Worm (Caenorhabditis elegans) whole organism, L2 larva: ENCODE measurements around the gene T16A1.5.

Experiments
- aly-2 ChIP-seq: fragments of 150-350 bp; optimal IDR thresholded peaks from 2 replicates; lab custom pipeline; 2014; ENCODE audit warnings: missing biosample characterization, missing genetic modification characterization
- blmp-1 ChIP-seq: sonication (generic microtip); optimal IDR thresholded peaks from 2 replicates; lab custom pipeline; 2017; ENCODE audit warnings: missing genetic modification characterization, mild to moderate bottlenecking, missing compliant biosample characterization, antibody characterized with exemption, moderate library complexity; ENCODE audit not compliant: insufficient read depth
- lin-13 ChIP-seq: fragments of 150-350 bp; optimal IDR thresholded peaks from 2 replicates; lab custom pipeline; 2014; ENCODE audit warnings: missing biosample characterization, missing genetic modification reagents, missing genetic modification characterization
- lsy-2 ChIP-seq, 2 experiments: fragments of 150-350 bp in 1 of 2; sonication (generic microtip) in 1 of 2; optimal IDR thresholded peaks; 2 replicates each; lab custom pipeline; 2014 to 2017; ENCODE audit warnings: missing biosample characterization in 2 of 2, missing genetic modification characterization in 2 of 2
- mdl-1 ChIP-seq, 2 experiments: fragments of 150-350 bp in 1 of 2; sonication (generic microtip) in 1 of 2; optimal IDR thresholded peaks; 2 replicates each; lab custom pipeline; 2017; ENCODE audit warnings: missing biosample characterization in 2 of 2, missing genetic modification characterization in 2 of 2
- nhr-11 ChIP-seq: fragments of 150-350 bp; optimal IDR thresholded peaks from 2 replicates; lab custom pipeline; 2014; ENCODE audit warnings: missing biosample characterization, missing genetic modification characterization
- nhr-12 ChIP-seq: fragments of 150-350 bp; optimal IDR thresholded peaks from 2 replicates; lab custom pipeline; 2014; ENCODE audit warnings: missing biosample characterization, missing genetic modification characterization
- sem-4 ChIP-seq: fragments of 150-350 bp; optimal IDR thresholded peaks from 2 replicates; lab custom pipeline; 2014; ENCODE audit warnings: missing biosample characterization, missing genetic modification reagents, missing genetic modification characterization
- sma-9 ChIP-seq, 2 experiments: fragments of 150-350 bp in 1 of 2; sonication (generic microtip) in 1 of 2; optimal IDR thresholded peaks; 2 replicates each; lab custom pipeline; 2014 to 2016; ENCODE audit warnings: missing genetic modification characterization in 2 of 2, mild to moderate bottlenecking in 1 of 2, missing biosample characterization in 1 of 2, missing compliant biosample characterization in 1 of 2, missing genetic modification reagents in 1 of 2, moderate library complexity in 1 of 2

DNA sequence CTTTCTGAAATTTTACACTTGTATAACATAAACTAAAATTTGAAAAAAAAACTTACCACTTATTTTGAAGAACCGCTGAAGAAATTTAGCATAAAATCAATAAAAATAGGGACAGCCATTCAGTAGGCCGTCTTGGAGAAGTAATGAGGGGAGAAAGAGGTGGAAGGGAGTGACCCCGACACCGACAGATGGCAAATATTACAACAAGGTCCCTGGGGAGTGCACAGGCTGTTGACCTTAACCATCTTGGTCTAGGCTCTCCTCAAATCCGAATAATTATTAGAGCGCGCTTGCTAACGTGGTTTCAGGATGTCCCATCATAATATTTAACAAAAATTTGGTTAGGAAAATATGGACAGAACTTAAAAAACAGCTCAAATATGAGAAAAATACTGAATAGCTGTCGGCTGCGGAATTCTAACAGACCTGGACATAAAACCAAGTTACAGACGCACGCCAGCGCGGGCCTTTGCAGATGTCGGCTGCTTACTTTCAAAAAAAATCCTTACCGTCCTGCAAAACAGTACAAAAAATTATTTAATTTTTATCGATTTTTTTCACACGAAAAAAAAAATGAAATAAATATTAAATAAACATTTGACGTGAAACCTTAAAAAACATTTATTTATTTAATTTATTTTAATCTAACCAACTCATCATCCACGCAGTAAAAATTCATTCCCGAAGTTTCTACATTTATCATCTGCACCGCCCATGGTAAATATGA, 11.5 kb upstream of the T16A1.5 start, which contains the start of gene T16A1.2:
- no peak for TF ChIP-seq nhr-12
- TF ChIP-seq mdl-1 (tag; optimal IDR thresholded peaks at IDR 0.05; lab: Kevin White, UChicago) = no peak
- no peak for TF ChIP-seq sma-9 (GFP tag; optimal IDR thresholded peaks at IDR 0.05; lab: Kevin White, UChicago)
- no peak for TF ChIP-seq sma-9 (tag; optimal IDR thresholded peaks at IDR 0.05; lab: Kevin White, UChicago)
- TF ChIP-seq blmp-1 (tag; lab: Kevin White, UChicago) = no peak
- no peak for TF ChIP-seq aly-2
- TF ChIP-seq lsy-2 (tag; optimal IDR thresholded peaks at IDR 0.05; lab: Kevin White, UChicago) = no peak
- TF ChIP-seq nhr-11 = no peak
- TF ChIP-seq sem-4 (tag; lab: Kevin White, UChicago) = no peak
- no peak for TF ChIP-seq lin-13 (GFP tag; lab: Kevin White, UChicago)
